Worm (Caenorhabditis elegans) whole organism, L4 larva: ENCODE measurements around the gene cwp-3.

Experiments
- F26F4.8 ChIP-seq: fragments of 200-800 bp; sonication (Bioruptor generic); conservative IDR thresholded peaks from 2 replicates; pipeline ENCODE4 v1.3.6; 2022; ENCODE audit warnings: missing genetic modification characterization, missing compliant biosample characterization
- F44E2.7 ChIP-seq: fragments of 200-800 bp; sonication (Bioruptor generic); IDR thresholded peaks from 2 replicates; pipeline ENCODE4 v2.1.2; 2022; ENCODE audit warnings: missing genetic modification characterization, missing compliant biosample characterization
- F49E8.2 ChIP-seq: sonication (generic microtip); optimal IDR thresholded peaks from 2 replicates; lab custom pipeline; 2016; ENCODE audit warnings: missing compliant biosample characterization, mild to moderate bottlenecking, missing genetic modification characterization, borderline replicate concordance
- ZK546.5 ChIP-seq, 2 experiments: sonication (generic microtip); optimal IDR thresholded peaks; 2 replicates each; lab custom pipeline; 2017; ENCODE audit warnings: missing biosample characterization in 2 of 2, missing genetic modification characterization in 2 of 2
- ama-1 ChIP-seq: fragments of 150-350 bp; optimal IDR thresholded peaks from 2 replicates; lab custom pipeline; 2014; ENCODE audit warnings: inconsistent platforms, mixed read lengths
- arid-1 ChIP-seq: fragments of 200-800 bp; sonication (Bioruptor generic); conservative IDR thresholded peaks from 2 replicates; pipeline ENCODE4 v1.3.6; 2022; ENCODE audit warnings: missing genetic modification reagents, missing genetic modification characterization, missing compliant biosample characterization
- ceh-28 ChIP-seq: fragments of 150-350 bp; optimal IDR thresholded peaks from 2 replicates; lab custom pipeline; 2014; ENCODE audit warnings: missing biosample characterization, missing genetic modification reagents, missing genetic modification characterization
- ceh-82 ChIP-seq: sonication (generic microtip); optimal IDR thresholded peaks from 2 replicates; lab custom pipeline; 2017; ENCODE audit warnings: missing biosample characterization, missing genetic modification characterization
- ces-1 ChIP-seq: fragments of 150-350 bp; sonication (generic microtip); optimal IDR thresholded peaks from 4 replicates; lab custom pipeline; 2014; ENCODE audit warnings: missing biosample characterization, missing genetic modification reagents, missing genetic modification characterization
- daf-12 ChIP-seq: fragments of 150-350 bp; optimal IDR thresholded peaks from 2 replicates; lab custom pipeline; 2014; ENCODE audit warnings: missing biosample characterization, missing genetic modification reagents, missing genetic modification characterization
- dmd-6 ChIP-seq: fragments of 200-800 bp; sonication (Bioruptor generic); IDR thresholded peaks from 2 replicates; pipeline ENCODE4 v1.3.6; 2022; ENCODE audit warnings: missing genetic modification reagents, missing genetic modification characterization, missing compliant biosample characterization
- dmd-8 ChIP-seq: fragments of 200-800 bp; sonication (Bioruptor generic); IDR thresholded peaks from 2 replicates; pipeline ENCODE4 v1.3.6; 2022; ENCODE audit warnings: missing genetic modification characterization, missing compliant biosample characterization
- dmd-9 ChIP-seq: fragments of 200-800 bp; sonication (Bioruptor generic); IDR thresholded peaks from 2 replicates; pipeline ENCODE4 v1.3.6; 2022; ENCODE audit warnings: missing genetic modification reagents, missing genetic modification characterization, missing compliant biosample characterization
- dpl-1 ChIP-seq: fragments of 150-350 bp; optimal IDR thresholded peaks from 2 replicates; lab custom pipeline; 2014; ENCODE audit warnings: missing biosample characterization, missing genetic modification reagents, missing genetic modification characterization
- duxl-1 ChIP-seq: sonication (generic microtip); optimal IDR thresholded peaks from 2 replicates; lab custom pipeline; 2016; ENCODE audit warnings: mild to moderate bottlenecking, missing genetic modification characterization, moderate library complexity, missing compliant biosample characterization; ENCODE audit not compliant: poor library complexity
- dve-1 ChIP-seq: sonication (generic microtip); optimal IDR thresholded peaks from 2 replicates; lab custom pipeline; 2017; ENCODE audit warnings: antibody characterized with exemption, mild to moderate bottlenecking, missing genetic modification characterization, missing compliant biosample characterization; ENCODE audit not compliant: insufficient read depth
- fos-1 ChIP-seq: fragments of 150-350 bp; optimal IDR thresholded peaks from 2 replicates; lab custom pipeline; 2014; ENCODE audit warnings: missing biosample characterization, missing genetic modification characterization
- gei-8 ChIP-seq: fragments of 200-800 bp; sonication (Bioruptor generic); optimal IDR thresholded peaks from 2 replicates; lab custom pipeline; 2018; ENCODE audit warnings: mild to moderate bottlenecking, missing genetic modification characterization, missing compliant biosample characterization
- hif-1 ChIP-seq, 2 experiments: sonication (generic microtip); optimal IDR thresholded peaks; 2 replicates each; lab custom pipeline; 2016 to 2017; ENCODE audit warnings: missing compliant biosample characterization in 2 of 2, missing genetic modification characterization in 2 of 2, missing genetic modification reagents in 2 of 2, missing genotype in 2 of 2, mild to moderate bottlenecking in 1 of 2
- hlh-11 ChIP-seq: fragments of 200-800 bp; sonication (Bioruptor generic); optimal IDR thresholded peaks from 2 replicates; lab custom pipeline; 2018; ENCODE audit warnings: mild to moderate bottlenecking, missing genetic modification characterization, missing compliant biosample characterization
- jun-1 ChIP-seq: fragments of 150-350 bp; optimal IDR thresholded peaks from 2 replicates; lab custom pipeline; 2014; ENCODE audit warnings: missing biosample characterization, missing genetic modification reagents, missing genetic modification characterization
- lim-7 ChIP-seq: fragments of 200-800 bp; sonication (Bioruptor generic); IDR thresholded peaks from 2 replicates; pipeline ENCODE4 v1.3.6; 2022; ENCODE audit warnings: missing genetic modification characterization, missing compliant biosample characterization
- lin-1 ChIP-seq: fragments of 200-800 bp; sonication (Bioruptor generic); IDR thresholded peaks from 2 replicates; pipeline ENCODE4 v1.3.6; 2022; ENCODE audit warnings: missing genetic modification reagents, missing genetic modification characterization, missing compliant biosample characterization
- lin-13 ChIP-seq: fragments of 150-350 bp; optimal IDR thresholded peaks from 2 replicates; lab custom pipeline; 2014; ENCODE audit warnings: missing biosample characterization, missing genetic modification reagents, missing genetic modification characterization
- lin-15B ChIP-seq: fragments of 150-350 bp; sonication (generic microtip); optimal IDR thresholded peaks from 3 replicates; lab custom pipeline; 2014; ENCODE audit warnings: missing biosample characterization, missing genetic modification characterization
- lin-39 ChIP-seq: fragments of 150-350 bp; optimal IDR thresholded peaks from 2 replicates; lab custom pipeline; 2014; ENCODE audit warnings: missing biosample characterization, missing genetic modification reagents, missing genetic modification characterization
- madf-9 ChIP-seq: fragments of 200-800 bp; sonication (Bioruptor generic); conservative IDR thresholded peaks from 2 replicates; pipeline ENCODE4 v1.3.6; 2022; ENCODE audit warnings: missing genetic modification reagents, missing genetic modification characterization, missing compliant biosample characterization
- mdt-29 ChIP-seq: fragments of 200-800 bp; sonication (Bioruptor generic); IDR thresholded peaks from 2 replicates; pipeline ENCODE4 v1.3.6; 2022; ENCODE audit warnings: missing genetic modification reagents, missing genetic modification characterization, missing compliant biosample characterization
- mep-1 ChIP-seq: fragments of 150-350 bp; sonication (generic microtip); optimal IDR thresholded peaks from 3 replicates; lab custom pipeline; 2014; ENCODE audit warnings: missing biosample characterization, missing genetic modification characterization
- mes-2 ChIP-seq: sonication (generic microtip); optimal IDR thresholded peaks from 2 replicates; lab custom pipeline; 2016; ENCODE audit warnings: missing genotype, mild to moderate bottlenecking, missing genetic modification characterization, missing compliant biosample characterization; ENCODE audit not compliant: poor library complexity, severe bottlenecking
- nhr-25 ChIP-seq: sonication (generic microtip); optimal IDR thresholded peaks from 2 replicates; lab custom pipeline; 2017; ENCODE audit warnings: missing genetic modification characterization, mild to moderate bottlenecking, missing compliant biosample characterization, antibody characterized with exemption, moderate library complexity, borderline replicate concordance; ENCODE audit not compliant: insufficient read depth
- nhr-28 ChIP-seq: fragments of 150-350 bp; optimal IDR thresholded peaks from 2 replicates; lab custom pipeline; 2014; ENCODE audit warnings: missing biosample characterization, missing genetic modification characterization
- nhr-48 ChIP-seq: sonication (generic microtip); optimal IDR thresholded peaks from 2 replicates; lab custom pipeline; 2016; ENCODE audit warnings: mild to moderate bottlenecking, missing genetic modification characterization, missing compliant biosample characterization
- nhr-6 ChIP-seq: fragments of 150-350 bp; optimal IDR thresholded peaks from 2 replicates; lab custom pipeline; 2014; ENCODE audit warnings: missing biosample characterization, missing genetic modification characterization
- nhr-76 ChIP-seq: fragments of 150-350 bp; optimal IDR thresholded peaks from 2 replicates; lab custom pipeline; 2014; ENCODE audit warnings: missing biosample characterization, missing genetic modification characterization
- nhr-77 ChIP-seq: fragments of 150-350 bp; optimal IDR thresholded peaks from 2 replicates; lab custom pipeline; 2014; ENCODE audit warnings: missing biosample characterization, missing genetic modification characterization
- pha-4 ChIP-seq, 2 experiments: fragments of 150-350 bp in 1 of 2; fragments of 200-800 bp in 1 of 2; sonication (Bioruptor generic) in 1 of 2; IDR thresholded peaks in 1 of 2; optimal IDR thresholded peaks in 1 of 2; 2 replicates each; pipeline versions ENCODE4 v1.3.6 to Lab custom; 2014 to 2022; ENCODE audit warnings: missing genetic modification characterization in 2 of 2, missing genetic modification reagents in 2 of 2, missing biosample characterization in 1 of 2, missing compliant biosample characterization in 1 of 2
- pqm-1 ChIP-seq: sonication (generic microtip); optimal IDR thresholded peaks from 2 replicates; lab custom pipeline; 2017; ENCODE audit warnings: missing biosample characterization, missing genetic modification characterization
- saeg-2 ChIP-seq: fragments of 200-800 bp; sonication (Bioruptor generic); IDR thresholded peaks from 2 replicates; pipeline ENCODE4 v1.3.6; 2022; ENCODE audit warnings: missing genetic modification reagents, missing genetic modification characterization, missing compliant biosample characterization
- sdz-12 ChIP-seq: fragments of 200-800 bp; sonication (Bioruptor generic); optimal IDR thresholded peaks from 2 replicates; lab custom pipeline; 2018; ENCODE audit warnings: mild to moderate bottlenecking, missing genetic modification characterization, missing compliant biosample characterization
- snpc-1.2 ChIP-seq: fragments of 200-800 bp; sonication (Bioruptor generic); IDR thresholded peaks from 2 replicates; pipeline ENCODE4 v1.3.6; 2022; ENCODE audit warnings: missing genetic modification reagents, missing genetic modification characterization, missing compliant biosample characterization
- spr-1 ChIP-seq: sonication (generic microtip); optimal IDR thresholded peaks from 2 replicates; lab custom pipeline; 2016; ENCODE audit warnings: mild to moderate bottlenecking, missing genetic modification characterization, missing compliant biosample characterization
- tag-97 ChIP-seq: fragments of 200-800 bp; sonication (Bioruptor generic); IDR thresholded peaks from 2 replicates; pipeline ENCODE4 v1.3.6; 2022; ENCODE audit warnings: missing genetic modification characterization, missing compliant biosample characterization
- tra-1 ChIP-seq: fragments of 200-800 bp; sonication (Bioruptor generic); IDR thresholded peaks from 2 replicates; pipeline ENCODE4 v1.3.6; 2022; ENCODE audit warnings: missing genetic modification reagents, missing genetic modification characterization, missing compliant biosample characterization
- unc-39 ChIP-seq: sonication (generic microtip); optimal IDR thresholded peaks from 2 replicates; lab custom pipeline; 2017; ENCODE audit warnings: missing biosample characterization, missing genetic modification characterization
- zag-1 ChIP-seq: fragments of 150-350 bp; optimal IDR thresholded peaks from 2 replicates; lab custom pipeline; 2014; ENCODE audit warnings: missing biosample characterization, missing genetic modification characterization
- zfp-3 ChIP-seq: fragments of 200-800 bp; sonication (Bioruptor generic); conservative IDR thresholded peaks from 2 replicates; pipeline ENCODE4 v1.3.6; 2022; ENCODE audit warnings: missing genetic modification reagents, missing genetic modification characterization, missing compliant biosample characterization
- ztf-11 ChIP-seq: fragments of 150-350 bp; optimal IDR thresholded peaks from 2 replicates; lab custom pipeline; 2014; ENCODE audit warnings: missing biosample characterization, missing genetic modification characterization
- ztf-7 ChIP-seq: fragments of 150-350 bp; optimal IDR thresholded peaks from 2 replicates; lab custom pipeline; 2014; ENCODE audit warnings: missing biosample characterization, missing genetic modification characterization

Gene cwp-3

DNA sequence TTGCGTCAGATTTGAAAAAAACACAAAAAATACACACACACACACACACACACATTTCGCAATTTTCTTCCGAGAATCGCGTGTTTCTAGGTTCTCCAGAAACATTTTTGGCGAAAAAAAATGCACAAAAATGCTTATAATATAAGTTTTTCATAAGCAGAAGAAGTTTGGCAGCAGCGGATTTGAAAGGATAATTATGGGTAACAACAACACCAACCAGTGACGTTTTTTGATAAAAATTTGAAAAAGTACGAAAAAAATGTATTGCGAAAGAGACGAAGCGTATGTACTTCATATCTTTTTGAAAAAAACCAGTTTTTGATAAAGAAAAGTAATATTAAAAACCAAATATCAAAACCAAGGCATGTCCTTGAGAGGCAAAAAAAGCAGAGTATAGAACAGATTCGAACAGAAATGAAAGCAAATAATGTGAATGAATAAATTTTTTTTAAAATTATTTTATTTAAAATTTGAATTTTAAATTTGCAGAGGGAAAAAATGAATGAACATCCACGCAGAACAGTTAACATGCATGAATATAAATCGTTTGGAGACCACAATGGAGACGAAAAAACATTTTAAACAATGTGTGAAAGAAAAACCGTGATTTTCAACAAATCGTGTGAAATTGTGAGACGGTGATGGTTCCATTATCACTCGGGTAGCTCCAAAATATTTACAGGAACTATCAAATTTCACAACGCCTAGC is 18.8 kb upstream of the cwp-3 start (continued):
- TF ChIP-seq nhr-25 (no peak), nhr-6 (tag; lab: Kevin White, UChicago) (no peak), arid-1 (GFP tag; lab: Robert Waterston, UW) (peak; percentile 40; the same call in 1 of the 2 replicates), spr-1 (tag; lab: Kevin White, UChicago) (peak; percentile 34), nhr-28 (tag; lab: Kevin White, UChicago) (peak; percentile 4), lim-7 (GFP tag; lab: Robert Waterston, UW) (peak; percentile 69; the same call in 1 of the 2 replicates), daf-12 (tag; lab: Kevin White, UChicago) (no peak), ama-1 (peak; percentile 54), ceh-28 (no peak), snpc-1.2 (GFP tag; lab: Robert Waterston, UW) (peak; percentile 20; the same call in 1 of the 2 replicates), nhr-76 (no peak), lin-1 (peak; percentile 30; the same call in 1 of the 2 replicates), gei-8 (peak; percentile 54), mes-2 (tag; lab: Kevin White, UChicago) (peak; percentile 9), duxl-1 (peak; percentile 48), ztf-7 (tag; lab: Kevin White, UChicago) (no peak), mep-1 (tag; lab: Kevin White, UChicago) (peak; percentile 80), madf-9 (no peak), F49E8.2 (peak; percentile 23), dmd-6 (GFP tag; lab: Robert Waterston, UW) (peak; percentile 8; the same call in 1 of the 2 replicates), lin-13 (peak; percentile 34), lin-15B (tag; lab: Kevin White, UChicago) (peak; percentile 39), fos-1 (tag; lab: Kevin White, UChicago) (no peak), ceh-82 (no peak), tra-1 (no peak; the same call in 1 of the 2 replicates), zag-1 (tag; lab: Kevin White, UChicago) (no peak), ZK546.5 (tag; optimal IDR thresholded peaks at IDR 0.05; lab: Kevin White, UChicago) (no peak), hif-1 (tag; optimal IDR thresholded peaks at IDR 0.05; lab: Kevin White, UChicago) (peak in 1 of 2 experiments; percentile 67), mdt-29 (GFP tag; lab: Robert Waterston, UW) (peak; percentile 67; the same call in 1 of the 2 replicates), dpl-1 (GFP tag; lab: Kevin White, UChicago) (peak; percentile 3), nhr-77 (no peak), tag-97 (GFP tag; lab: Robert Waterston, UW) (no peak), ces-1 (GFP tag; lab: Kevin White, UChicago) (no peak), F44E2.7 (GFP tag; lab: Robert Waterston, UW) (no peak), zfp-3 (peak; percentile 91), saeg-2 (GFP tag; lab: Robert Waterston, UW) (0 out of 2 replicates have a peak, but pooled peaks have one; percentile 27), pha-4 (GFP tag; IDR thresholded peaks at IDR 0.05; lab: Robert Waterston, UW) (peak; percentile 51; the same call in 1 of the 2 replicates), pha-4 (tag; optimal IDR thresholded peaks at IDR 0.05; lab: Kevin White, UChicago) (peak; percentile 8), dmd-9 (GFP tag; lab: Robert Waterston, UW) (no peak), nhr-48 (tag; lab: Kevin White, UChicago) (peak; percentile 0), lin-39 (tag; lab: Kevin White, UChicago) (no peak), jun-1 (tag; lab: Kevin White, UChicago) (no peak), F26F4.8 (GFP tag; lab: Robert Waterston, UW) (no peak), ztf-11 (tag; lab: Kevin White, UChicago) (no peak), sdz-12 (GFP tag; lab: Kevin White, UChicago) (no peak), unc-39 (tag; lab: Kevin White, UChicago) (no peak), dmd-8 (GFP tag; lab: Robert Waterston, UW) (peak; percentile 19; the same call in 1 of the 2 replicates), pqm-1 (tag; lab: Kevin White, UChicago) (no peak), dve-1 (tag; lab: Kevin White, UChicago) (peak; percentile 60), hlh-11 (tag; lab: Kevin White, UChicago) (peak; percentile 15)
